Fruit fly (Drosophila melanogaster) whole organism, embryonic: ENCODE data around the gene CG4770.

ENCODE experiments used
- Ada2b ChIP-seq: fragments of 200-800 bp; sonication (Bioruptor generic); IDR thresholded peaks from 2 replicates; pipeline ENCODE4 v1.3.6; 2022; ENCODE audit warnings: missing biosample characterization, missing genetic modification characterization
- Adf1 ChIP-seq: fragments of 200-800 bp; sonication (Bioruptor generic); IDR thresholded peaks from 2 replicates; pipeline ENCODE4 v1.3.6; 2022; ENCODE audit warnings: missing biosample characterization, missing genetic modification characterization
- Antp ChIP-seq: fragments of 200-800 bp; sonication (Bioruptor generic); optimal IDR thresholded peaks from 3 replicates; lab custom pipeline; 2016; ENCODE audit warnings: missing biosample characterization, missing genetic modification characterization
- Blimp-1 ChIP-seq: fragments of 200-800 bp; sonication (Bioruptor generic); optimal IDR thresholded peaks from 3 replicates; lab custom pipeline; 2018; ENCODE audit warnings: missing biosample characterization, missing genetic modification characterization, mild to moderate bottlenecking, moderate library complexity, missing genetic modification reagents
- BtbVII ChIP-seq: fragments of 200-800 bp; sonication (Bioruptor generic); optimal IDR thresholded peaks from 3 replicates; lab custom pipeline; 2017; ENCODE audit warnings: missing biosample characterization, mild to moderate bottlenecking, missing genetic modification characterization
- CG10209 ChIP-seq: fragments of 200-800 bp; sonication (Bioruptor generic); optimal IDR thresholded peaks from 3 replicates; lab custom pipeline; 2017; ENCODE audit warnings: missing biosample characterization, mild to moderate bottlenecking, missing genetic modification characterization, missing genetic modification reagents
- CG10267 ChIP-seq: fragments of 200-800 bp; sonication (Bioruptor generic); optimal IDR thresholded peaks from 2 replicates; lab custom pipeline; 2018; ENCODE audit warnings: missing biosample characterization, mild to moderate bottlenecking, missing genetic modification characterization, moderate library complexity
- CG11695 ChIP-seq: fragments of 200-800 bp; sonication (Bioruptor generic); IDR thresholded peaks from 3 replicates; pipeline ENCODE4 v1.3.6; 2022; ENCODE audit warnings: missing biosample characterization, missing genetic modification characterization
- CG12236 ChIP-seq: fragments of 200-800 bp; sonication (Bioruptor generic); optimal IDR thresholded peaks from 2 replicates; lab custom pipeline; 2016; ENCODE audit warnings: missing biosample characterization, missing genetic modification characterization
- CG12299 ChIP-seq: fragments of 200-800 bp; sonication (Bioruptor generic); optimal IDR thresholded peaks from 2 replicates; lab custom pipeline; 2018; ENCODE audit warnings: missing biosample characterization, mild to moderate bottlenecking, missing genetic modification characterization
- CG12659 ChIP-seq: fragments of 200-800 bp; sonication (Bioruptor generic); optimal IDR thresholded peaks from 3 replicates; lab custom pipeline; 2017; ENCODE audit warnings: mild to moderate bottlenecking, missing biosample characterization, missing genetic modification reagents, missing genetic modification characterization
- CG12744 ChIP-seq: fragments of 200-800 bp; sonication (Bioruptor generic); optimal IDR thresholded peaks from 2 replicates; lab custom pipeline; 2016; ENCODE audit warnings: missing biosample characterization, missing genetic modification characterization
- CG13775 ChIP-seq: fragments of 200-800 bp; sonication (Bioruptor generic); optimal IDR thresholded peaks from 3 replicates; lab custom pipeline; 2017; ENCODE audit warnings: missing biosample characterization, mild to moderate bottlenecking, missing genetic modification characterization
- CG14667 ChIP-seq: fragments of 200-800 bp; sonication (Bioruptor generic); IDR thresholded peaks from 2 replicates; pipeline ENCODE4 v1.3.6; 2022; ENCODE audit warnings: missing biosample characterization, missing genetic modification characterization
- CG16813 ChIP-seq: fragments of 200-800 bp; sonication (Bioruptor generic); IDR thresholded peaks from 3 replicates; pipeline ENCODE4 v1.3.6; 2022; ENCODE audit warnings: missing biosample characterization, missing genetic modification characterization; ENCODE audit not compliant: partially characterized antibody
- CG18011 ChIP-seq: fragments of 200-800 bp; sonication (Bioruptor generic); optimal IDR thresholded peaks from 2 replicates; lab custom pipeline; 2017; ENCODE audit warnings: missing biosample characterization, missing genetic modification characterization, mild to moderate bottlenecking, moderate library complexity, missing genotype
- CG2712 ChIP-seq: fragments of 200-800 bp; optimal IDR thresholded peaks from 3 replicates; lab custom pipeline; 2019; ENCODE audit warnings: missing biosample characterization, mild to moderate bottlenecking, missing genetic modification characterization, moderate library complexity
- CG6254 ChIP-seq: fragments of 200-800 bp; sonication (Bioruptor generic); optimal IDR thresholded peaks from 3 replicates; lab custom pipeline; 2017; ENCODE audit warnings: mild to moderate bottlenecking, missing biosample characterization, missing genetic modification reagents, missing genetic modification characterization
- CG6765 ChIP-seq: fragments of 200-800 bp; sonication (Bioruptor generic); optimal IDR thresholded peaks from 3 replicates; lab custom pipeline; 2017; ENCODE audit warnings: missing biosample characterization, mild to moderate bottlenecking, missing genetic modification characterization
- CG6813 ChIP-seq: fragments of 200-800 bp; sonication (Bioruptor generic); optimal IDR thresholded peaks from 2 replicates; lab custom pipeline; 2017; ENCODE audit warnings: missing biosample characterization, missing genetic modification characterization, mild to moderate bottlenecking, moderate library complexity, missing genetic modification reagents
- CG8944 ChIP-seq: fragments of 200-800 bp; sonication (Bioruptor generic); optimal IDR thresholded peaks from 3 replicates; lab custom pipeline; 2016; ENCODE audit warnings: missing biosample characterization, missing genetic modification characterization
- CG9932 ChIP-seq: fragments of 200-800 bp; sonication (Bioruptor generic); IDR thresholded peaks from 2 replicates; pipeline ENCODE4 v1.3.6; 2022; ENCODE audit warnings: missing biosample characterization, missing genetic modification characterization
- CHES-1-like ChIP-seq: fragments of 200-800 bp; sonication (Bioruptor generic); optimal IDR thresholded peaks from 2 replicates; lab custom pipeline; 2016; ENCODE audit warnings: missing biosample characterization, missing genetic modification characterization
- CoRest ChIP-seq: fragments of 200-800 bp; sonication (Bioruptor generic); optimal IDR thresholded peaks from 3 replicates; lab custom pipeline; 2018; ENCODE audit warnings: missing biosample characterization, mild to moderate bottlenecking, missing genetic modification characterization, moderate library complexity
- Doc2 ChIP-seq: fragments of 200-800 bp; sonication (Bioruptor generic); IDR thresholded peaks from 2 replicates; pipeline ENCODE4 v1.3.6; 2022; ENCODE audit warnings: missing biosample characterization, missing genetic modification characterization
- Dref ChIP-seq: fragments of 200-800 bp; sonication (Bioruptor generic); IDR thresholded peaks from 2 replicates; pipeline ENCODE4 v1.3.6; 2022; ENCODE audit warnings: missing biosample characterization, missing genetic modification characterization
- HLH4C ChIP-seq: fragments of 200-800 bp; sonication (Bioruptor generic); IDR thresholded peaks from 3 replicates; pipeline ENCODE4 v1.3.6; 2022; ENCODE audit warnings: missing biosample characterization, missing genetic modification characterization; ENCODE audit not compliant: partially characterized antibody
- HLH54F ChIP-seq: fragments of 200-800 bp; sonication (Bioruptor generic); optimal IDR thresholded peaks from 3 replicates; lab custom pipeline; 2016; ENCODE audit warnings: missing biosample characterization, missing genetic modification characterization
- Hmr ChIP-seq: fragments of 200-800 bp; sonication (Bioruptor generic); optimal IDR thresholded peaks from 3 replicates; lab custom pipeline; 2017; ENCODE audit warnings: mild to moderate bottlenecking, missing biosample characterization, missing genetic modification reagents, missing genetic modification characterization
- Mes4 ChIP-seq: fragments of 200-800 bp; sonication (Bioruptor generic); optimal IDR thresholded peaks from 2 replicates; lab custom pipeline; 2016; ENCODE audit warnings: missing biosample characterization, missing genetic modification characterization
- Neu2 ChIP-seq: fragments of 200-800 bp; sonication (Bioruptor generic); optimal IDR thresholded peaks from 3 replicates; lab custom pipeline; 2016; ENCODE audit warnings: missing biosample characterization, missing genetic modification characterization, borderline replicate concordance
- Ravus ChIP-seq: fragments of 200-800 bp; sonication (Bioruptor generic); IDR thresholded peaks from 2 replicates; pipeline ENCODE4 v1.3.6; 2022; ENCODE audit warnings: missing biosample characterization, missing genetic modification characterization
- Rx ChIP-seq: fragments of 200-800 bp; sonication (Bioruptor generic); IDR thresholded peaks from 2 replicates; pipeline ENCODE4 v1.3.6; 2022; ENCODE audit warnings: missing biosample characterization, missing genetic modification characterization
- Sin3A ChIP-seq: fragments of >200 bp; optimal IDR thresholded peaks from 2 replicates; lab custom pipeline; 2018
- Trl ChIP-seq, 3 experiments: fragments of >200 bp in 2 of 3; fragments of 200-800 bp in 1 of 3; sonication (Bioruptor generic) in 1 of 3; optimal IDR thresholded peaks; 2 replicates in 1 of 3; 3 replicates in 2 of 3; lab custom pipeline; 2016 to 2017; ENCODE audit warnings: missing biosample characterization in 1 of 3, missing genetic modification characterization in 1 of 3
- btn ChIP-seq: fragments of 200-800 bp; sonication (Bioruptor generic); optimal IDR thresholded peaks from 2 replicates; lab custom pipeline; 2016; ENCODE audit warnings: missing biosample characterization, missing genetic modification characterization
- corto ChIP-seq: fragments of 200-800 bp; sonication (Bioruptor generic); optimal IDR thresholded peaks from 2 replicates; lab custom pipeline; 2016; ENCODE audit warnings: missing biosample characterization, mild to moderate bottlenecking, missing genetic modification characterization, moderate library complexity
- eyg ChIP-seq: fragments of 200-800 bp; sonication (Bioruptor generic); optimal IDR thresholded peaks from 3 replicates; lab custom pipeline; 2016; ENCODE audit warnings: missing biosample characterization, missing genetic modification characterization
- gem ChIP-seq: fragments of 200-800 bp; sonication (Bioruptor generic); optimal IDR thresholded peaks from 2 replicates; lab custom pipeline; 2019; ENCODE audit warnings: missing biosample characterization, mild to moderate bottlenecking, missing genetic modification characterization, moderate library complexity
- grau ChIP-seq: fragments of 200-800 bp; optimal IDR thresholded peaks from 3 replicates; lab custom pipeline; 2019; ENCODE audit warnings: missing biosample characterization, mild to moderate bottlenecking, missing genetic modification characterization, moderate library complexity
- grn ChIP-seq: fragments of 200-800 bp; sonication (Bioruptor generic); optimal IDR thresholded peaks from 3 replicates; lab custom pipeline; 2017; ENCODE audit warnings: missing biosample characterization, missing genetic modification characterization
- hb ChIP-seq: fragments of 200-800 bp; sonication (Bioruptor generic); IDR thresholded peaks from 3 replicates; pipeline ENCODE4 v1.3.6; 2022; ENCODE audit warnings: missing biosample characterization, missing genetic modification characterization; ENCODE audit not compliant: partially characterized antibody
- insv ChIP-seq, 2 experiments: fragments of 200-800 bp; sonication (Bioruptor generic); optimal IDR thresholded peaks; 3 replicates each; lab custom pipeline; 2016 to 2018; ENCODE audit warnings: missing biosample characterization in 2 of 2, missing genetic modification characterization in 2 of 2
- inv ChIP-seq: fragments of 200-800 bp; sonication (Bioruptor generic); IDR thresholded peaks from 2 replicates; pipeline ENCODE4 v1.3.6; 2022; ENCODE audit warnings: missing biosample characterization, missing genetic modification characterization; ENCODE audit not compliant: partially characterized antibody
- nmo ChIP-seq: fragments of 200-800 bp; sonication (Bioruptor generic); optimal IDR thresholded peaks from 2 replicates; lab custom pipeline; 2018; ENCODE audit warnings: missing biosample characterization, mild to moderate bottlenecking, missing genetic modification characterization, moderate library complexity
- odd ChIP-seq: fragments of 200-800 bp; sonication (Bioruptor generic); optimal IDR thresholded peaks from 2 replicates; lab custom pipeline; 2017; ENCODE audit warnings: missing biosample characterization, mild to moderate bottlenecking, missing genetic modification characterization
- phol ChIP-seq: fragments of 200-800 bp; sonication (Bioruptor generic); optimal IDR thresholded peaks from 3 replicates; lab custom pipeline; 2018; ENCODE audit warnings: missing biosample characterization, mild to moderate bottlenecking, missing genetic modification characterization, moderate library complexity
- schlank ChIP-seq: fragments of 200-800 bp; sonication (Bioruptor generic); optimal IDR thresholded peaks from 2 replicates; lab custom pipeline; 2018; ENCODE audit warnings: missing biosample characterization, mild to moderate bottlenecking, missing genetic modification characterization
- sens-2 ChIP-seq: fragments of 200-800 bp; sonication (Bioruptor generic); IDR thresholded peaks from 2 replicates; pipeline ENCODE4 v1.3.6; 2022; ENCODE audit warnings: missing biosample characterization, missing genetic modification characterization
- sisA ChIP-seq: fragments of 200-800 bp; sonication (Bioruptor generic); IDR thresholded peaks from 2 replicates; pipeline ENCODE4 v1.3.6; 2022; ENCODE audit warnings: missing biosample characterization, missing genetic modification characterization
- ttk ChIP-seq: fragments of 200-800 bp; sonication (Bioruptor generic); IDR thresholded peaks from 2 replicates; pipeline ENCODE4 v2.1.2; 2022; ENCODE audit warnings: missing biosample characterization, missing genetic modification characterization

Gene CG4770

DNA sequence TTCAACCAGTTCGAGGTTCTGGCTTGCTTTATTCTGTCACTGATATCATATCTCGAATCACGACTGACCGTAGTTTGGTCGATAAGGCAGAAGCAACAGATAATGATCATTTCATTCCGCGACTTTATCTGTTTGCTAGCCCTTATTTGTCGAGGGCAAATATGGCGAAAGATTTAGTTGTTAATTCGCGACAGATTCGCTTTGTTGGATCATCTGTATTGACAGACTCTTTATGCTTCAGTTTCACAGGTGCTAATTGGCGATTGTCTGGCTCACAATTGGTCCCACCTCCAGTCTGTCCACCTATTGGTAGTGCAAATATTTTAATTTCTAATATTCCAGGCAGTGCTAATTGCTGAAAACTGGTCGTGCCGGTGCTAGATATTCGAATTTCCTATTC, 6.0 kb downstream of the CG4770 start (continued):
- TF ChIP-seq CG11695 (GFP tag; lab: Robert Waterston, UW) (no peak), corto (GFP tag; lab: Kevin White, UChicago) (no peak), Sin3A (lab: Kevin White, UChicago) (no peak), sisA (GFP tag; lab: Robert Waterston, UW) (no peak), CG6254 (GFP tag; lab: Kevin White, UChicago) (no peak), eyg (peak; percentile 13), CoRest (tag; lab: Kevin White, UChicago) (no peak), odd (GFP tag; lab: Kevin White, UChicago) (no peak), Hmr (GFP tag; lab: Kevin White, UChicago) (peak; percentile 66), insv (GFP tag; optimal IDR thresholded peaks at IDR 0.05; lab: Kevin White, UChicago) (no peak), CG10267 (tag; lab: Kevin White, UChicago) (no peak), nmo (no peak), schlank (tag; lab: Kevin White, UChicago) (peak; percentile 24), grn (peak; percentile 14), HLH54F (GFP tag; lab: Kevin White, UChicago) (no peak), CG18011 (GFP tag; lab: Kevin White, UChicago) (no peak), CG6765 (GFP tag; lab: Kevin White, UChicago) (peak; percentile 48), ttk (GFP tag; lab: Robert Waterston, UW) (no peak), CG16813 (GFP tag; lab: Robert Waterston, UW) (no peak), CG12299 (tag; lab: Kevin White, UChicago) (no peak), CG12659 (no peak), CG13775 (GFP tag; lab: Kevin White, UChicago) (no peak), CG2712 (no peak), CG6813 (GFP tag; lab: Kevin White, UChicago) (peak; percentile 30), Trl (optimal IDR thresholded peaks at IDR 0.05; lab: Kevin White, UChicago) (no peak), Trl (GFP tag; optimal IDR thresholded peaks at IDR 0.05; lab: Kevin White, UChicago) (peak; percentile 5), CG12236 (GFP tag; lab: Kevin White, UChicago) (no peak), Rx (GFP tag; lab: Robert Waterston, UW) (no peak), BtbVII (GFP tag; lab: Kevin White, UChicago) (peak; percentile 36), CG10209 (GFP tag; lab: Kevin White, UChicago) (peak; percentile 4), Doc2 (no peak), Ada2b (GFP tag; lab: Robert Waterston, UW) (no peak), sens-2 (no peak), Ravus (GFP tag; lab: Robert Waterston, UW) (no peak), Blimp-1 (GFP tag; lab: Kevin White, UChicago) (no peak), Dref (no peak), CHES-1-like (GFP tag; lab: Kevin White, UChicago) (no peak), grau (tag; lab: Kevin White, UChicago) (no peak), Mes4 (no peak), CG12744 (GFP tag; lab: Kevin White, UChicago) (no peak), hb (GFP tag; lab: Robert Waterston, UW) (no peak), Neu2 (GFP tag; lab: Kevin White, UChicago) (no peak), HLH4C (GFP tag; lab: Robert Waterston, UW) (no peak), Adf1 (GFP tag; lab: Robert Waterston, UW) (no peak), gem (tag; lab: Kevin White, UChicago) (no peak), CG9932 (GFP tag; lab: Robert Waterston, UW) (peak; percentile 29; the same call in 1 of the 2 replicates), btn (GFP tag; lab: Kevin White, UChicago) (no peak), CG8944 (GFP tag; lab: Kevin White, UChicago) (no peak), inv (GFP tag; lab: Robert Waterston, UW) (no peak), Antp (no peak), phol (no peak), CG14667 (GFP tag; lab: Robert Waterston, UW) (no peak)
